Worm (Caenorhabditis elegans) whole organism, late embryonic: Measurements from ENCODE around the gene F28C1.1.

Source experiments
- C08G9.2 ChIP-seq: sonication (generic microtip); optimal IDR thresholded peaks from 2 replicates; lab custom pipeline; 2016; ENCODE audit warnings: mild to moderate bottlenecking, missing genetic modification characterization, moderate library complexity, missing compliant biosample characterization
- K09A11.1 ChIP-seq: sonication (generic microtip); optimal IDR thresholded peaks from 2 replicates; lab custom pipeline; 2017; ENCODE audit warnings: antibody characterized with exemption, mild to moderate bottlenecking, missing genetic modification characterization, missing compliant biosample characterization; ENCODE audit not compliant: insufficient read depth
- Y22D7AL.16 ChIP-seq: sonication (generic microtip); optimal IDR thresholded peaks from 2 replicates; lab custom pipeline; 2016; ENCODE audit warnings: missing genetic modification characterization, missing compliant biosample characterization
- ahr-1 ChIP-seq: sonication (generic microtip); optimal IDR thresholded peaks from 2 replicates; lab custom pipeline; 2016; ENCODE audit warnings: missing genetic modification characterization, missing compliant biosample characterization
- ama-1 ChIP-seq: fragments of 150-350 bp; optimal IDR thresholded peaks from 2 replicates; lab custom pipeline; 2014
- ceh-2 ChIP-seq: sonication (generic microtip); optimal IDR thresholded peaks from 2 replicates; lab custom pipeline; 2016; ENCODE audit warnings: missing genotype, missing genetic modification characterization, missing compliant biosample characterization
- ceh-22 ChIP-seq: sonication (generic microtip); optimal IDR thresholded peaks from 2 replicates; lab custom pipeline; 2017; ENCODE audit warnings: missing biosample characterization, missing genetic modification characterization
- ceh-24 ChIP-seq: sonication (generic microtip); optimal IDR thresholded peaks from 2 replicates; lab custom pipeline; 2016; ENCODE audit warnings: mild to moderate bottlenecking, missing genetic modification characterization, missing compliant biosample characterization
- ceh-30 ChIP-seq: fragments of 150-350 bp; optimal IDR thresholded peaks from 2 replicates; lab custom pipeline; 2014; ENCODE audit warnings: missing biosample characterization, missing genetic modification characterization
- ceh-34 ChIP-seq: sonication (generic microtip); optimal IDR thresholded peaks from 2 replicates; lab custom pipeline; 2016; ENCODE audit warnings: mild to moderate bottlenecking, missing genetic modification characterization, missing compliant biosample characterization
- ceh-45 ChIP-seq: fragments of 200-800 bp; sonication (Bioruptor generic); IDR thresholded peaks from 2 replicates; pipeline ENCODE4 v1.3.6; 2022; ENCODE audit warnings: missing genetic modification reagents, missing genetic modification characterization, missing compliant biosample characterization
- ceh-48 ChIP-seq: sonication (generic microtip); optimal IDR thresholded peaks from 2 replicates; lab custom pipeline; 2016; ENCODE audit warnings: missing genetic modification characterization, inconsistent platforms, missing compliant biosample characterization
- che-1 ChIP-seq: sonication (generic microtip); optimal IDR thresholded peaks from 2 replicates; lab custom pipeline; 2016; ENCODE audit warnings: mild to moderate bottlenecking, missing genetic modification characterization, missing compliant biosample characterization
- elt-2 ChIP-seq: sonication (generic microtip); optimal IDR thresholded peaks from 2 replicates; lab custom pipeline; 2016; ENCODE audit warnings: missing genetic modification reagents, missing genetic modification characterization, missing compliant biosample characterization
- elt-4 ChIP-seq: sonication (generic microtip); optimal IDR thresholded peaks from 2 replicates; lab custom pipeline; 2016; ENCODE audit warnings: missing genetic modification characterization, missing compliant biosample characterization
- fax-1 ChIP-seq: sonication (generic microtip); optimal IDR thresholded peaks from 2 replicates; lab custom pipeline; 2016; ENCODE audit warnings: missing genotype, missing genetic modification characterization, missing compliant biosample characterization
- fkh-10 ChIP-seq: fragments of 150-350 bp; optimal IDR thresholded peaks from 2 replicates; lab custom pipeline; 2014; ENCODE audit warnings: missing biosample characterization, missing genetic modification reagents, missing genetic modification characterization
- fkh-6 ChIP-seq: sonication (generic microtip); optimal IDR thresholded peaks from 2 replicates; lab custom pipeline; 2016; ENCODE audit warnings: missing genetic modification characterization, missing compliant biosample characterization
- hlh-15 ChIP-seq: sonication (generic microtip); optimal IDR thresholded peaks from 2 replicates; lab custom pipeline; 2016; ENCODE audit warnings: missing genetic modification characterization, missing compliant biosample characterization
- hlh-30 ChIP-seq: sonication (generic microtip); optimal IDR thresholded peaks from 2 replicates; lab custom pipeline; 2017; ENCODE audit warnings: antibody characterized with exemption, missing genetic modification characterization, missing compliant biosample characterization; ENCODE audit not compliant: insufficient read depth
- hlh-6 ChIP-seq: sonication (generic microtip); optimal IDR thresholded peaks from 2 replicates; lab custom pipeline; 2016; ENCODE audit warnings: missing genotype, missing genetic modification characterization, missing compliant biosample characterization
- mec-3 ChIP-seq: sonication (generic microtip); optimal IDR thresholded peaks from 2 replicates; lab custom pipeline; 2016; ENCODE audit warnings: borderline replicate concordance, missing genetic modification characterization, missing compliant biosample characterization
- nfya-1 ChIP-seq: sonication (generic microtip); optimal IDR thresholded peaks from 2 replicates; lab custom pipeline; 2017; ENCODE audit warnings: missing genetic modification characterization, mild to moderate bottlenecking, missing compliant biosample characterization, antibody characterized with exemption, moderate library complexity
- nhr-11 ChIP-seq: fragments of 150-350 bp; optimal IDR thresholded peaks from 2 replicates; lab custom pipeline; 2014; ENCODE audit warnings: missing biosample characterization, missing genetic modification characterization
- npax-4 ChIP-seq: sonication (generic microtip); optimal IDR thresholded peaks from 2 replicates; lab custom pipeline; 2016; ENCODE audit warnings: missing genetic modification characterization, missing compliant biosample characterization
- pha-4 ChIP-seq: fragments of 150-350 bp; optimal IDR thresholded peaks from 2 replicates; lab custom pipeline; 2018; ENCODE audit warnings: missing biosample characterization, missing genetic modification reagents, missing genetic modification characterization
- pros-1 ChIP-seq: fragments of 150-350 bp; optimal IDR thresholded peaks from 2 replicates; lab custom pipeline; 2014; ENCODE audit warnings: missing biosample characterization, missing genetic modification reagents, missing genetic modification characterization
- ref-2 ChIP-seq: sonication (generic microtip); optimal IDR thresholded peaks from 2 replicates; lab custom pipeline; 2016; ENCODE audit warnings: missing genetic modification characterization, missing compliant biosample characterization
- tbx-7 ChIP-seq: sonication (generic microtip); optimal IDR thresholded peaks from 2 replicates; lab custom pipeline; 2016; ENCODE audit warnings: missing genotype, missing genetic modification characterization, missing compliant biosample characterization
- ttx-3 ChIP-seq: sonication (generic microtip); optimal IDR thresholded peaks from 2 replicates; lab custom pipeline; 2016; ENCODE audit warnings: missing genetic modification reagents, missing genetic modification characterization, missing compliant biosample characterization
- unc-3 ChIP-seq, 2 experiments: fragments of 200-800 bp in 1 of 2; sonication (Bioruptor generic) in 1 of 2; sonication (generic microtip) in 1 of 2; conservative IDR thresholded peaks in 1 of 2; optimal IDR thresholded peaks in 1 of 2; 2 replicates each; pipeline versions ENCODE4 v1.3.6 to Lab custom; 2016 to 2022; ENCODE audit warnings: missing compliant biosample characterization in 2 of 2, missing genetic modification characterization in 2 of 2, missing genetic modification reagents in 1 of 2
- unc-55 ChIP-seq: sonication (generic microtip); optimal IDR thresholded peaks from 2 replicates; lab custom pipeline; 2017; ENCODE audit warnings: missing biosample characterization, missing genetic modification reagents, missing genetic modification characterization
- zip-5 ChIP-seq: sonication (generic microtip); optimal IDR thresholded peaks from 2 replicates; lab custom pipeline; 2016; ENCODE audit warnings: missing genetic modification characterization, missing compliant biosample characterization

The F28C1.1 gene

ce11 chrV:12488002-12488401 is 37.4 kb downstream of the F28C1.1 start:
- TF ChIP-seq che-1 (tag; lab: Kevin White, UChicago) (no peak), pha-4 (tag; lab: Kevin White, UChicago) (no peak), ceh-22 (tag; lab: Kevin White, UChicago) (no peak), unc-55 (GFP tag; lab: Kevin White, UChicago) (no peak), C08G9.2 (tag; lab: Kevin White, UChicago) (no peak), elt-4 (tag; lab: Kevin White, UChicago) (no peak), fax-1 (tag; lab: Kevin White, UChicago) (no peak)

ce11 chrV:12491070-12491643 is 40.6 kb downstream of the F28C1.1 start:
- no peak for TF ChIP-seq elt-2 (tag; lab: Kevin White, UChicago)
- TF ChIP-seq hlh-15 = no peak
- TF ChIP-seq unc-3 (GFP tag; conservative IDR thresholded peaks at IDR 0.05; lab: Robert Waterston, UW) = no peak
- no peak for TF ChIP-seq unc-3 (tag; optimal IDR thresholded peaks at IDR 0.05; lab: Kevin White, UChicago)
- TF ChIP-seq ref-2 = no peak
- no peak for TF ChIP-seq zip-5 (tag; lab: Kevin White, UChicago)
- TF ChIP-seq hlh-6 (tag; lab: Kevin White, UChicago) = no peak
- TF ChIP-seq ahr-1 (tag; lab: Kevin White, UChicago) = no peak
- TF ChIP-seq pha-4 (tag; lab: Kevin White, UChicago) = no peak
- no peak for TF ChIP-seq fkh-10
- no peak for TF ChIP-seq fkh-6 (tag; lab: Kevin White, UChicago)
- no peak for TF ChIP-seq ceh-24 (tag; lab: Kevin White, UChicago)
- no peak for TF ChIP-seq nfya-1 (tag; lab: Kevin White, UChicago)
- no peak for TF ChIP-seq tbx-7 (tag; lab: Kevin White, UChicago)

ce11 chrV:12494522-12494921 is 43.9 kb downstream of the F28C1.1 start, which contains the start of gene mrps-11:
TSS of gene mrps-11 (minus strand) at chrV:12494622.
- TF ChIP-seq ceh-34 (tag; lab: Kevin White, UChicago) (no peak), C08G9.2 (tag; lab: Kevin White, UChicago) (no peak), mec-3 (tag; lab: Kevin White, UChicago) (no peak), nhr-11 (no peak), ama-1 (no peak)

ce11 chrV:12497725-12498263 is 47.2 kb downstream of the F28C1.1 start, which contains the start of the genes W04D2.4 and rbm-25:
TSS of gene W04D2.4 (minus strand) at chrV:12497755.
TSS of gene rbm-25 (plus strand) at chrV:12498213.
- TF ChIP-seq ceh-30 (tag; lab: Kevin White, UChicago) (no peak), ceh-2 (tag; lab: Kevin White, UChicago) (no peak), hlh-30 (tag; lab: Kevin White, UChicago) (peak; percentile 25), zip-5 (tag; lab: Kevin White, UChicago) (no peak), K09A11.1 (tag; lab: Kevin White, UChicago) (no peak), ceh-48 (tag; lab: Kevin White, UChicago) (peak; percentile 97), Y22D7AL.16 (tag; lab: Kevin White, UChicago) (no peak), ttx-3 (tag; lab: Kevin White, UChicago) (no peak), npax-4 (tag; lab: Kevin White, UChicago) (no peak), pros-1 (no peak), elt-2 (tag; lab: Kevin White, UChicago) (no peak), ceh-45 (GFP tag; lab: Robert Waterston, UW) (no peak)
- TF ChIP-seq, all 69 proteins: peak for 2
